Fruit fly (Drosophila melanogaster) whole organism, embryonic: ENCODE results near the gene Erk7.

Experiments used
- Ada2b ChIP-seq: fragments of 200-800 bp; sonication (Bioruptor generic); IDR thresholded peaks from 2 replicates; pipeline ENCODE4 v1.3.6; 2022; ENCODE audit warnings: missing biosample characterization, missing genetic modification characterization
- Blimp-1 ChIP-seq: fragments of 200-800 bp; sonication (Bioruptor generic); optimal IDR thresholded peaks from 3 replicates; lab custom pipeline; 2018; ENCODE audit warnings: missing biosample characterization, missing genetic modification characterization, mild to moderate bottlenecking, moderate library complexity, missing genetic modification reagents
- CG10979 ChIP-seq: fragments of 200-800 bp; sonication (Bioruptor generic); optimal IDR thresholded peaks from 2 replicates; lab custom pipeline; 2018; ENCODE audit warnings: missing biosample characterization, mild to moderate bottlenecking, missing genetic modification characterization, moderate library complexity
- CG11085 ChIP-seq: fragments of 200-800 bp; sonication (Bioruptor generic); IDR thresholded peaks from 2 replicates; pipeline ENCODE4 v1.3.6; 2022; ENCODE audit warnings: missing biosample characterization, missing genetic modification characterization
- CG11456 ChIP-seq: fragments of 200-800 bp; sonication (Bioruptor generic); IDR thresholded peaks from 3 replicates; pipeline ENCODE4 v1.3.6; 2022; ENCODE audit warnings: missing biosample characterization, missing genetic modification characterization
- CG11504 ChIP-seq: fragments of 200-800 bp; sonication (Bioruptor generic); optimal IDR thresholded peaks from 3 replicates; lab custom pipeline; 2019; ENCODE audit warnings: missing biosample characterization, mild to moderate bottlenecking, missing genetic modification characterization, moderate library complexity
- CG14441 ChIP-seq: fragments of 200-800 bp; sonication (Bioruptor generic); IDR thresholded peaks from 2 replicates; pipeline ENCODE4 v1.3.6; 2022; ENCODE audit warnings: missing biosample characterization, missing genetic modification characterization
- CG14965 ChIP-seq: fragments of 200-800 bp; sonication (Bioruptor generic); optimal IDR thresholded peaks from 2 replicates; lab custom pipeline; 2016; ENCODE audit warnings: missing biosample characterization, missing genetic modification characterization, borderline replicate concordance
- CG15479 ChIP-seq: fragments of 200-800 bp; sonication (Bioruptor generic); optimal IDR thresholded peaks from 3 replicates; lab custom pipeline; 2019; ENCODE audit warnings: missing biosample characterization, mild to moderate bottlenecking, missing genetic modification characterization, moderate library complexity
- CG15514 ChIP-seq: fragments of 200-800 bp; sonication (Bioruptor generic); optimal IDR thresholded peaks from 3 replicates; lab custom pipeline; 2017; ENCODE audit warnings: missing biosample characterization, missing genetic modification characterization, mild to moderate bottlenecking, moderate library complexity, missing genetic modification reagents
- CG17186 ChIP-seq: fragments of 200-800 bp; sonication (Bioruptor generic); optimal IDR thresholded peaks from 3 replicates; lab custom pipeline; 2017; ENCODE audit warnings: missing biosample characterization, missing genetic modification reagents, missing genetic modification characterization
- CG17328 ChIP-seq: fragments of 200-800 bp; sonication (Bioruptor generic); IDR thresholded peaks from 2 replicates; pipeline ENCODE4 v1.3.6; 2022; ENCODE audit warnings: missing biosample characterization, missing genetic modification characterization
- CG2875 ChIP-seq: fragments of 200-800 bp; sonication (Bioruptor generic); optimal IDR thresholded peaks from 2 replicates; lab custom pipeline; 2017; ENCODE audit warnings: missing biosample characterization, mild to moderate bottlenecking, missing genetic modification characterization, missing genetic modification reagents
- CG31441 ChIP-seq: fragments of 200-800 bp; sonication (Bioruptor generic); IDR thresholded peaks from 2 replicates; pipeline ENCODE4 v1.3.6; 2022; ENCODE audit warnings: missing biosample characterization, missing genetic modification characterization
- CG33213 ChIP-seq: fragments of 200-800 bp; sonication (Bioruptor generic); optimal IDR thresholded peaks from 3 replicates; lab custom pipeline; 2016; ENCODE audit warnings: missing biosample characterization, missing genetic modification characterization
- CG33557 ChIP-seq: fragments of 200-800 bp; sonication (Bioruptor generic); optimal IDR thresholded peaks from 2 replicates; lab custom pipeline; 2019; ENCODE audit warnings: missing biosample characterization, mild to moderate bottlenecking, missing genetic modification characterization, moderate library complexity
- CG3847 ChIP-seq: fragments of 200-800 bp; sonication (Bioruptor generic); IDR thresholded peaks from 2 replicates; pipeline ENCODE4 v1.3.6; 2022; ENCODE audit warnings: missing biosample characterization, missing genetic modification characterization
- CG4360 ChIP-seq: fragments of 200-800 bp; sonication (Bioruptor generic); IDR thresholded peaks from 2 replicates; pipeline ENCODE4 v1.3.6; 2022; ENCODE audit warnings: missing biosample characterization, missing genetic modification characterization
- CG4617 ChIP-seq: fragments of 200-800 bp; sonication (Bioruptor generic); optimal IDR thresholded peaks from 3 replicates; lab custom pipeline; 2016; ENCODE audit warnings: missing biosample characterization, missing genetic modification characterization, borderline replicate concordance
- CG6791 ChIP-seq: fragments of 200-800 bp; sonication (Bioruptor generic); IDR thresholded peaks from 3 replicates; pipeline ENCODE4 v1.3.6; 2022; ENCODE audit warnings: missing biosample characterization, missing genetic modification characterization; ENCODE audit not compliant: partially characterized antibody
- CG8089 ChIP-seq: fragments of 200-800 bp; sonication (Bioruptor generic); optimal IDR thresholded peaks from 3 replicates; lab custom pipeline; 2016; ENCODE audit warnings: missing biosample characterization, missing genetic modification characterization
- CG8478 ChIP-seq: fragments of >200 bp; optimal IDR thresholded peaks from 2 replicates; lab custom pipeline; 2018
- CG8944 ChIP-seq: fragments of 200-800 bp; sonication (Bioruptor generic); optimal IDR thresholded peaks from 3 replicates; lab custom pipeline; 2016; ENCODE audit warnings: missing biosample characterization, missing genetic modification characterization
- CoRest ChIP-seq: fragments of 200-800 bp; sonication (Bioruptor generic); optimal IDR thresholded peaks from 3 replicates; lab custom pipeline; 2018; ENCODE audit warnings: missing biosample characterization, mild to moderate bottlenecking, missing genetic modification characterization, moderate library complexity
- Fer2 ChIP-seq: fragments of 200-800 bp; sonication (Bioruptor generic); optimal IDR thresholded peaks from 2 replicates; lab custom pipeline; 2018; ENCODE audit warnings: missing biosample characterization, mild to moderate bottlenecking, missing genetic modification characterization, moderate library complexity
- Gug ChIP-seq: fragments of 200-800 bp; sonication (Bioruptor generic); IDR thresholded peaks from 4 replicates; pipeline ENCODE4 v1.3.6; 2022; ENCODE audit warnings: missing biosample characterization, missing genetic modification characterization
- HHEX ChIP-seq: fragments of 200-800 bp; sonication (Bioruptor generic); optimal IDR thresholded peaks from 3 replicates; lab custom pipeline; 2017; ENCODE audit warnings: missing biosample characterization, mild to moderate bottlenecking, missing genetic modification characterization, missing genetic modification reagents
- HLH4C ChIP-seq: fragments of 200-800 bp; sonication (Bioruptor generic); IDR thresholded peaks from 3 replicates; pipeline ENCODE4 v1.3.6; 2022; ENCODE audit warnings: missing biosample characterization, missing genetic modification characterization; ENCODE audit not compliant: partially characterized antibody
- Max ChIP-seq: fragments of 200-800 bp; sonication (Bioruptor generic); optimal IDR thresholded peaks from 2 replicates; lab custom pipeline; 2016; ENCODE audit warnings: missing biosample characterization, mild to moderate bottlenecking, missing genetic modification characterization
- Optix ChIP-seq: fragments of 200-800 bp; sonication (Bioruptor generic); IDR thresholded peaks from 3 replicates; pipeline ENCODE4 v1.3.6; 2022; ENCODE audit warnings: missing biosample characterization, missing genetic modification characterization
- Ptx1 ChIP-seq: fragments of 200-800 bp; sonication (Bioruptor generic); IDR thresholded peaks from 2 replicates; pipeline ENCODE4 v1.3.6; 2022; ENCODE audit warnings: missing biosample characterization, missing genetic modification characterization
- crc ChIP-seq: fragments of 200-800 bp; sonication (Bioruptor generic); optimal IDR thresholded peaks from 2 replicates; lab custom pipeline; 2016; ENCODE audit warnings: missing biosample characterization, missing genetic modification characterization
- dmrt11E ChIP-seq: fragments of 200-800 bp; sonication (Bioruptor generic); optimal IDR thresholded peaks from 3 replicates; lab custom pipeline; 2018; ENCODE audit warnings: missing biosample characterization, mild to moderate bottlenecking, missing genetic modification characterization, moderate library complexity
- fd102C ChIP-seq: fragments of 200-800 bp; sonication (Bioruptor generic); optimal IDR thresholded peaks from 2 replicates; lab custom pipeline; 2018; ENCODE audit warnings: missing biosample characterization, mild to moderate bottlenecking, missing genetic modification characterization, moderate library complexity
- gcm2 ChIP-seq: fragments of 200-800 bp; sonication (Bioruptor generic); optimal IDR thresholded peaks from 2 replicates; lab custom pipeline; 2016; ENCODE audit warnings: missing biosample characterization, missing genetic modification characterization
- gsb-n ChIP-seq: fragments of 200-800 bp; sonication (Bioruptor generic); optimal IDR thresholded peaks from 3 replicates; lab custom pipeline; 2018; ENCODE audit warnings: missing biosample characterization, mild to moderate bottlenecking, missing genetic modification characterization
- hbn ChIP-seq: fragments of 200-800 bp; sonication (Bioruptor generic); IDR thresholded peaks from 2 replicates; pipeline ENCODE4 v1.3.6; 2022; ENCODE audit warnings: missing biosample characterization, missing genetic modification characterization; ENCODE audit not compliant: partially characterized antibody
- ind ChIP-seq: fragments of 200-800 bp; sonication (Bioruptor generic); optimal IDR thresholded peaks from 3 replicates; lab custom pipeline; 2016; ENCODE audit warnings: missing biosample characterization, missing genetic modification characterization
- kni ChIP-seq: fragments of 200-800 bp; sonication (Bioruptor generic); optimal IDR thresholded peaks from 3 replicates; lab custom pipeline; 2017; ENCODE audit warnings: mild to moderate bottlenecking, missing biosample characterization, missing genetic modification reagents, missing genetic modification characterization
- knrl ChIP-seq: fragments of 200-800 bp; sonication (Bioruptor generic); IDR thresholded peaks from 3 replicates; pipeline ENCODE4 v1.3.6; 2022; ENCODE audit warnings: missing biosample characterization, missing genetic modification characterization; ENCODE audit not compliant: partially characterized antibody
- pb ChIP-seq: fragments of 200-800 bp; sonication (Bioruptor generic); optimal IDR thresholded peaks from 3 replicates; lab custom pipeline; 2016; ENCODE audit warnings: missing biosample characterization, missing genetic modification characterization
- prd ChIP-seq, 3 experiments: fragments of >200 bp in 2 of 3; fragments of 200-800 bp in 1 of 3; sonication (Bioruptor generic) in 1 of 3; optimal IDR thresholded peaks in 2 of 3; IDR thresholded peaks in 1 of 3; 2 replicates in 2 of 3; 3 replicates in 1 of 3; pipeline versions ENCODE4 v1.3.6 to Lab custom; 2017 to 2022; ENCODE audit warnings: missing biosample characterization in 1 of 3, missing genetic modification characterization in 1 of 3
- sc ChIP-seq, 3 experiments: fragments of >200 bp in 2 of 3; fragments of 200-800 bp in 1 of 3; sonication (Bioruptor generic) in 1 of 3; optimal IDR thresholded peaks; 2 replicates in 2 of 3; 3 replicates in 1 of 3; lab custom pipeline; 2017; ENCODE audit warnings: mild to moderate bottlenecking in 1 of 3, missing biosample characterization in 1 of 3, missing genetic modification characterization in 1 of 3, missing genetic modification reagents in 1 of 3
- sob ChIP-seq: fragments of 200-800 bp; sonication (Bioruptor generic); IDR thresholded peaks from 2 replicates; pipeline ENCODE4 v1.3.6; 2022; ENCODE audit warnings: missing biosample characterization, missing genetic modification characterization
- trh ChIP-seq: fragments of 200-800 bp; sonication (Bioruptor generic); optimal IDR thresholded peaks from 2 replicates; lab custom pipeline; 2016; ENCODE audit warnings: missing biosample characterization, missing genetic modification characterization
- tup ChIP-seq: fragments of 200-800 bp; sonication (Bioruptor generic); optimal IDR thresholded peaks from 2 replicates; lab custom pipeline; 2016; ENCODE audit warnings: missing biosample characterization, mild to moderate bottlenecking, missing genetic modification characterization, moderate library complexity
- wdn ChIP-seq: fragments of 200-800 bp; sonication (Bioruptor generic); IDR thresholded peaks from 2 replicates; pipeline ENCODE4 v1.3.6; 2022; ENCODE audit warnings: missing biosample characterization, missing genetic modification characterization
- wek ChIP-seq: fragments of 200-800 bp; sonication (Bioruptor generic); optimal IDR thresholded peaks from 3 replicates; lab custom pipeline; 2018; ENCODE audit warnings: missing biosample characterization, mild to moderate bottlenecking, missing genetic modification characterization, moderate library complexity
- yki ChIP-seq: fragments of >200 bp; optimal IDR thresholded peaks from 3 replicates; lab custom pipeline; 2018
- zfh2 ChIP-seq: fragments of 200-800 bp; sonication (Bioruptor generic); optimal IDR thresholded peaks from 2 replicates; lab custom pipeline; 2016; ENCODE audit warnings: missing biosample characterization, missing genetic modification characterization

Erk7 gene

DNA sequence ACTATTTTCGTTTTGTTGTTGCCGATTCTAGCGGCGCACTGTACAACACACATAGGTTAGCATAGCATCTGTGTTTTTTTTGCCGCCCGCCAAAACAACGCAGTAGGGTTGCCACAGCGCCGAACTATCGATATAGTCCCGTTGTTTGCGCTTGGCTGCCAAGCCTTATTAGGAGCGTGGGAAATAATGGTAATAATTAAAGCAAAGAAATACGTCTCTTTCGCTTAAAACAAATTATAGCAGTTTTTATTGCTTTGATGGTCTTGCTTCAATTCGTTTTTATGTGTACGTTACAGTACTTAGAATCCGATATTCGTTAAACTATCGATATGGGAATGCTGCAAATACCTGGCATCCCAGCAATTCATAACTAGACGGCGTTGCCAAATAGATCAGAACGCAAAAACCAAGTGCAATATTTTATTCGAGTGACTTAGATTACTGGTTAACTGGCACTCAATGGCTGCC lies 24.0 kb downstream of the Erk7 start, which contains the start of the genes mxc and Larp7 (continued):
- TF ChIP-seq CG2875 (GFP tag; lab: Kevin White, UChicago), result no peak
- peak; percentile 55; the same call in 1 of the 2 replicates for TF ChIP-seq Ptx1 (GFP tag; lab: Robert Waterston, UW)
- peak; percentile 39 for TF ChIP-seq dmrt11E
- TF ChIP-seq hbn, result peak; percentile 86
- no peak for TF ChIP-seq gcm2 (GFP tag; lab: Kevin White, UChicago)
- TF ChIP-seq CG11504, result no peak
- TF ChIP-seq CG4617 (GFP tag; lab: Kevin White, UChicago), result peak; percentile 77
- TF ChIP-seq Max, result peak; percentile 68
- TF ChIP-seq CG17186 (GFP tag; lab: Kevin White, UChicago), result peak; percentile 83
- peak; percentile 64 for TF ChIP-seq CG8944
- TF ChIP-seq sob (GFP tag; lab: Robert Waterston, UW), result peak; percentile 38; the same call in 1 of the 2 replicates
- no peak for TF ChIP-seq crc (GFP tag; lab: Kevin White, UChicago)
- peak; percentile 85 for TF ChIP-seq CG3847 (GFP tag; lab: Robert Waterston, UW)
- TF ChIP-seq CG14965 (GFP tag; lab: Kevin White, UChicago), result no peak
- peak; percentile 77 for TF ChIP-seq zfh2 (GFP tag; lab: Kevin White, UChicago)
- TF ChIP-seq fd102C (GFP tag; lab: Kevin White, UChicago), result peak; percentile 6
- no peak for TF ChIP-seq CG31441 (GFP tag; lab: Robert Waterston, UW)
- 0 out of 2 replicates have a peak, but pooled peaks have one; percentile 34 for TF ChIP-seq CG11085 (GFP tag; lab: Robert Waterston, UW)
- peak; percentile 30 for TF ChIP-seq kni
- peak; percentile 79 for TF ChIP-seq CoRest
- TF ChIP-seq gsb-n (tag; lab: Kevin White, UChicago), result no peak
- TF ChIP-seq ind (GFP tag; lab: Kevin White, UChicago), result peak; percentile 69
- no peak for TF ChIP-seq wek (GFP tag; lab: Kevin White, UChicago)
- TF ChIP-seq trh (GFP tag; lab: Kevin White, UChicago), result no peak
- TF ChIP-seq CG15514 (GFP tag; lab: Kevin White, UChicago), result no peak
- peak; percentile 58 for TF ChIP-seq CG33557
- TF ChIP-seq pb, result peak; percentile 0
- TF ChIP-seq CG33213, result peak; percentile 48
- peak; percentile 91 for TF ChIP-seq knrl (GFP tag; lab: Robert Waterston, UW)
- TF ChIP-seq prd (optimal IDR thresholded peaks at IDR 0.05; lab: Kevin White, UChicago), result no peak
- TF ChIP-seq prd (GFP tag; IDR thresholded peaks at IDR 0.05; lab: Robert Waterston, UW), result peak; percentile 73; the same call in 2 of the 3 replicates
- TF ChIP-seq CG6791 (GFP tag; lab: Robert Waterston, UW), result peak; percentile 70; the same call in 2 of the 3 replicates
- peak; percentile 52; the same call in 1 of the 2 replicates for TF ChIP-seq CG14441 (GFP tag; lab: Robert Waterston, UW)
- TF ChIP-seq HHEX, result no peak
- TF ChIP-seq Gug, result peak; percentile 68; the same call in 3 of the 4 replicates
- TF ChIP-seq CG10979, result peak; percentile 27
- peak; percentile 32; the same call in 1 of the 3 replicates for TF ChIP-seq Optix (GFP tag; lab: Robert Waterston, UW)
- 0 out of 2 replicates have a peak, but pooled peaks have one; percentile 32 for TF ChIP-seq CG4360 (GFP tag; lab: Robert Waterston, UW)
- TF ChIP-seq, all 482 proteins: peak for 237

DNA sequence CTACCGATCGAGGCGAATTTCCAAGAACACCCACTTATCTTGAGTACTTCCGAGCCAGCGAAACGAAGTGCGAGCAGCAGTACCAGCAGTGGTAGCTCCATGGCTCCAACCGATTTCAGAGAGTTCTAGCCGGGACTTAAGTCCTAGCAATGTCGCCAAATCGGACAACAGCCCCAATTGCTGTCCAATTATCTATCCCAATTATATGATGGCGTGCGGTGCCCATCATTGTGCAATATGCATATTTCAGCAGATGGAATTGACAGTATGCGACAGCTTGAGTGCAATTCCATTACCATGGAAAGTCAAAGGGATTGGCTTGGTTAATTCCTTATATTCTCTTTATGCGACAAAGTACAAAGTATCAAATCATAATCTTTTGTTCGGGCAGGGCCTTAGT lies 31.0 kb downstream of the Erk7 start, which contains the start of gene Ir8a:
Gene Ir8a, minus strand, starts transcription at position 101 of the 400 bp plus-strand sequence.
- no peak for TF ChIP-seq CG8478 (lab: Kevin White, UChicago)
- TF ChIP-seq Fer2 (tag; lab: Kevin White, UChicago), result no peak
- no peak for TF ChIP-seq yki (lab: Kevin White, UChicago)
- no peak for TF ChIP-seq CG15479
- TF ChIP-seq tup (GFP tag; lab: Kevin White, UChicago), result no peak
- TF ChIP-seq Ada2b, result no peak
- TF ChIP-seq HLH4C, result no peak
- TF ChIP-seq CG11456 (GFP tag; lab: Robert Waterston, UW), result no peak
- no peak for TF ChIP-seq wdn (GFP tag; lab: Robert Waterston, UW)
- TF ChIP-seq CG17328 (GFP tag; lab: Robert Waterston, UW), result no peak
- no peak for TF ChIP-seq Blimp-1 (GFP tag; lab: Kevin White, UChicago)
- TF ChIP-seq sc (optimal IDR thresholded peaks at IDR 0.05; lab: Kevin White, UChicago), result no peak
- TF ChIP-seq sc (GFP tag; optimal IDR thresholded peaks at IDR 0.05; lab: Kevin White, UChicago), result no peak
- no peak for TF ChIP-seq CG8089 (GFP tag; lab: Kevin White, UChicago)
- TF ChIP-seq, all 482 proteins: peak for 0
